Worm (Caenorhabditis elegans): ENCODE measurements around the gene twk-28.

twk-28 gene

ce11 chrX:4297452-4297851, 18.3 kb upstream of the twk-28 start, which contains the start of gene paf-2:
TSS of gene paf-2 (minus strand) at chrX:4297741.
- TF ChIP-seq klf-2 (GFP tag; conservative IDR thresholded peaks at IDR 0.05) (no peak), med-1 (GFP tag; optimal IDR thresholded peaks at IDR 0.05; ENCODE audit: insufficient read depth) (no peak), cog-1 (tag; optimal IDR thresholded peaks at IDR 0.05) (no peak), tab-1 (GFP tag; IDR thresholded peaks at IDR 0.05) (no peak), ztf-23 (GFP tag; IDR thresholded peaks at IDR 0.05) (no peak), T22C8.4 (GFP tag; IDR thresholded peaks at IDR 0.05) (no peak), flt-1 (GFP tag; IDR thresholded peaks at IDR 0.05) (no peak), ref-1 (GFP tag; conservative IDR thresholded peaks at IDR 0.05) (no peak), ztf-29 (GFP tag; IDR thresholded peaks at IDR 0.05) (no peak)

ce11 chrX:4295917-4296316, 16.8 kb upstream of the twk-28 start:
- TF ChIP-seq T22C8.4 (GFP tag; IDR thresholded peaks at IDR 0.05) (no peak), tab-1 (GFP tag; IDR thresholded peaks at IDR 0.05) (no peak), cog-1 (tag; optimal IDR thresholded peaks at IDR 0.05) (no peak), med-1 (GFP tag; optimal IDR thresholded peaks at IDR 0.05; ENCODE audit: insufficient read depth) (no peak), ztf-23 (GFP tag; IDR thresholded peaks at IDR 0.05) (no peak), klf-2 (GFP tag; conservative IDR thresholded peaks at IDR 0.05) (no peak), ref-1 (GFP tag; conservative IDR thresholded peaks at IDR 0.05) (no peak), ztf-29 (GFP tag; IDR thresholded peaks at IDR 0.05) (no peak), flt-1 (GFP tag; IDR thresholded peaks at IDR 0.05) (no peak)

- no peak for TF ChIP-seq ref-1 (GFP tag; conservative IDR thresholded peaks at IDR 0.05)
- no peak for TF ChIP-seq tab-1 (GFP tag; IDR thresholded peaks at IDR 0.05)
- TF ChIP-seq T22C8.4 (GFP tag; IDR thresholded peaks at IDR 0.05), result no peak
- TF ChIP-seq flt-1 (GFP tag; IDR thresholded peaks at IDR 0.05), result no peak
- no peak for TF ChIP-seq med-1 (GFP tag; optimal IDR thresholded peaks at IDR 0.05; ENCODE audit: insufficient read depth)
- no peak for TF ChIP-seq ztf-29 (GFP tag; IDR thresholded peaks at IDR 0.05)
- no peak for TF ChIP-seq cog-1 (tag; optimal IDR thresholded peaks at IDR 0.05)
- TF ChIP-seq ztf-23 (GFP tag; IDR thresholded peaks at IDR 0.05), result no peak
- TF ChIP-seq klf-2 (GFP tag; conservative IDR thresholded peaks at IDR 0.05), result no peak
Measured at ce11 chrX:4294957-4295356, 15.8 kb upstream of the twk-28 start.

ce11 chrX:4289805-4290204, 10.7 kb upstream of the twk-28 start:
- TF ChIP-seq med-1 (GFP tag; optimal IDR thresholded peaks at IDR 0.05; ENCODE audit: insufficient read depth) (no peak), T22C8.4 (GFP tag; IDR thresholded peaks at IDR 0.05) (no peak), ztf-23 (GFP tag; IDR thresholded peaks at IDR 0.05) (no peak), ztf-29 (GFP tag; IDR thresholded peaks at IDR 0.05) (no peak), flt-1 (GFP tag; IDR thresholded peaks at IDR 0.05) (no peak), klf-2 (GFP tag; conservative IDR thresholded peaks at IDR 0.05) (no peak), ref-1 (GFP tag; conservative IDR thresholded peaks at IDR 0.05) (no peak), cog-1 (tag; optimal IDR thresholded peaks at IDR 0.05) (no peak), tab-1 (GFP tag; IDR thresholded peaks at IDR 0.05) (no peak)

ce11 chrX:4285669-4286174, 6.6 kb upstream of the twk-28 start, which contains the start of gene cka-2:
TSS of gene cka-2 (plus strand) at chrX:4286124.
- TF ChIP-seq flt-1 (GFP tag; IDR thresholded peaks at IDR 0.05) (no peak), tab-1 (GFP tag; IDR thresholded peaks at IDR 0.05) (no peak), klf-2 (GFP tag; conservative IDR thresholded peaks at IDR 0.05) (no peak), ztf-23 (GFP tag; IDR thresholded peaks at IDR 0.05) (no peak), med-1 (GFP tag; optimal IDR thresholded peaks at IDR 0.05; ENCODE audit: insufficient read depth) (no peak), ztf-29 (GFP tag; IDR thresholded peaks at IDR 0.05) (no peak), T22C8.4 (GFP tag; IDR thresholded peaks at IDR 0.05) (no peak), ref-1 (GFP tag; conservative IDR thresholded peaks at IDR 0.05) (no peak), cog-1 (tag; optimal IDR thresholded peaks at IDR 0.05) (no peak)

- TF ChIP-seq cog-1 (tag; optimal IDR thresholded peaks at IDR 0.05) (no peak), tab-1 (GFP tag; IDR thresholded peaks at IDR 0.05) (no peak)
Measured at ce11 chrX:4284470-4284869, 5.3 kb upstream of the twk-28 start.

- no peak for TF ChIP-seq tab-1 (GFP tag; IDR thresholded peaks at IDR 0.05)
- no peak for TF ChIP-seq med-1 (GFP tag; optimal IDR thresholded peaks at IDR 0.05; ENCODE audit: insufficient read depth)
- TF ChIP-seq ztf-29 (GFP tag; IDR thresholded peaks at IDR 0.05), result no peak
- no peak for TF ChIP-seq ztf-23 (GFP tag; IDR thresholded peaks at IDR 0.05)
- no peak for TF ChIP-seq ref-1 (GFP tag; conservative IDR thresholded peaks at IDR 0.05)
- no peak for TF ChIP-seq klf-2 (GFP tag; conservative IDR thresholded peaks at IDR 0.05)
- no peak for TF ChIP-seq cog-1 (tag; optimal IDR thresholded peaks at IDR 0.05)
- TF ChIP-seq flt-1 (GFP tag; IDR thresholded peaks at IDR 0.05), result no peak
Measured at ce11 chrX:4283989-4284388, 4.8 kb upstream of the twk-28 start, which contains the start of gene ets-10. TSS of gene ets-10 (plus strand) at chrX:4284189.

- TF ChIP-seq ref-1 (GFP tag; conservative IDR thresholded peaks at IDR 0.05) (no peak), ztf-29 (GFP tag; IDR thresholded peaks at IDR 0.05) (no peak), flt-1 (GFP tag; IDR thresholded peaks at IDR 0.05) (no peak), ztf-23 (GFP tag; IDR thresholded peaks at IDR 0.05) (no peak), tab-1 (GFP tag; IDR thresholded peaks at IDR 0.05) (no peak)
Measured at ce11 chrX:4282380-4282779, 3.2 kb upstream of the twk-28 start, which contains the start of gene C52B9.19. TSS of gene C52B9.19 (plus strand) at chrX:4282555.

- no peak for TF ChIP-seq flt-1 (GFP tag; IDR thresholded peaks at IDR 0.05)
- TF ChIP-seq ref-1 (GFP tag; conservative IDR thresholded peaks at IDR 0.05), result no peak
Measured at ce11 chrX:4274116-4274515, 5.0 kb downstream of the twk-28 start, which contains the start of gene mec-18. TSS of gene mec-18 (minus strand) at chrX:4274216.

ce11 chrX:4273614-4274013, 5.5 kb downstream of the twk-28 start, which contains the start of gene C52B9.10:
TSS of gene C52B9.10 (plus strand) at chrX:4273914.
- no peak for TF ChIP-seq med-1 (GFP tag; optimal IDR thresholded peaks at IDR 0.05; ENCODE audit: insufficient read depth)
- no peak for TF ChIP-seq ztf-23 (GFP tag; IDR thresholded peaks at IDR 0.05)
- TF ChIP-seq tab-1 (GFP tag; IDR thresholded peaks at IDR 0.05), result no peak
- no peak for TF ChIP-seq flt-1 (GFP tag; IDR thresholded peaks at IDR 0.05)
- TF ChIP-seq ztf-29 (GFP tag; IDR thresholded peaks at IDR 0.05), result no peak
- no peak for TF ChIP-seq ref-1 (GFP tag; conservative IDR thresholded peaks at IDR 0.05)
- TF ChIP-seq klf-2 (GFP tag; conservative IDR thresholded peaks at IDR 0.05), result no peak
- no peak for TF ChIP-seq T22C8.4 (GFP tag; IDR thresholded peaks at IDR 0.05)
- TF ChIP-seq cog-1 (tag; optimal IDR thresholded peaks at IDR 0.05), result no peak
